Worm (Caenorhabditis elegans) whole organism, L1 larva: ENCODE results near the gene F13E9.12.

Source experiments
- C16A3.4 ChIP-seq: fragments of 150-350 bp; optimal IDR thresholded peaks from 2 replicates; lab custom pipeline; 2014; ENCODE audit warnings: missing biosample characterization, missing genetic modification characterization
- F16B12.6 ChIP-seq: fragments of 150-350 bp; optimal IDR thresholded peaks from 2 replicates; lab custom pipeline; 2014; ENCODE audit warnings: missing biosample characterization, missing genetic modification characterization
- Y116A8C.19 ChIP-seq: sonication (generic microtip); optimal IDR thresholded peaks from 2 replicates; lab custom pipeline; 2016; ENCODE audit warnings: missing compliant biosample characterization, missing genetic modification characterization, borderline replicate concordance
- alr-1 ChIP-seq: fragments of 200-800 bp; sonication (Bioruptor generic); optimal IDR thresholded peaks from 2 replicates; lab custom pipeline; 2018; ENCODE audit warnings: borderline replicate concordance, mild to moderate bottlenecking, missing genetic modification characterization, missing compliant biosample characterization
- aly-2 ChIP-seq: fragments of 150-350 bp; optimal IDR thresholded peaks from 2 replicates; lab custom pipeline; 2014; ENCODE audit warnings: missing biosample characterization, missing genetic modification characterization
- blmp-1 ChIP-seq: fragments of 150-350 bp; optimal IDR thresholded peaks from 2 replicates; lab custom pipeline; 2014; ENCODE audit warnings: missing biosample characterization, missing genetic modification characterization
- ceh-63 ChIP-seq: fragments of 200-800 bp; sonication (Bioruptor generic); optimal IDR thresholded peaks from 2 replicates; lab custom pipeline; 2018; ENCODE audit warnings: mild to moderate bottlenecking, missing genetic modification characterization, missing compliant biosample characterization
- ceh-82 ChIP-seq, 3 experiments: fragments of 150-350 bp in 1 of 3; sonication (generic microtip) in 2 of 3; optimal IDR thresholded peaks; 2 replicates each; lab custom pipeline; 2014 to 2017; ENCODE audit warnings: missing biosample characterization in 3 of 3, missing genetic modification characterization in 3 of 3
- ceh-88 ChIP-seq: fragments of 200-800 bp; sonication (Bioruptor generic); IDR thresholded peaks from 2 replicates; pipeline ENCODE4 v1.3.6; 2022; ENCODE audit warnings: missing genetic modification characterization, missing compliant biosample characterization
- ceh-90 ChIP-seq: sonication (generic microtip); optimal IDR thresholded peaks from 2 replicates; lab custom pipeline; 2016; ENCODE audit warnings: missing genetic modification characterization, missing compliant biosample characterization
- dsc-1 ChIP-seq: sonication (generic microtip); optimal IDR thresholded peaks from 2 replicates; lab custom pipeline; 2016; ENCODE audit warnings: mild to moderate bottlenecking, missing genetic modification characterization, missing compliant biosample characterization
- efl-3 ChIP-seq: fragments of 200-800 bp; sonication (Bioruptor generic); optimal IDR thresholded peaks from 2 replicates; lab custom pipeline; 2018; ENCODE audit warnings: mild to moderate bottlenecking, missing genetic modification characterization, missing compliant biosample characterization
- elt-3 ChIP-seq, 6 experiments: fragments of 150-350 bp in 1 of 6; sonication (generic microtip); optimal IDR thresholded peaks; 2 replicates each; lab custom pipeline; 2017 to 2018; ENCODE audit warnings: missing biosample characterization in 6 of 6, missing genetic modification characterization in 6 of 6, inconsistent platforms in 1 of 6
- ets-5 ChIP-seq: fragments of 200-800 bp; sonication (Bioruptor generic); IDR thresholded peaks from 2 replicates; pipeline ENCODE4 v1.3.6; 2022; ENCODE audit warnings: missing genetic modification characterization, missing compliant biosample characterization
- fkh-10 ChIP-seq: sonication (generic microtip); optimal IDR thresholded peaks from 2 replicates; lab custom pipeline; 2017; ENCODE audit warnings: missing biosample characterization, missing genetic modification reagents, missing genetic modification characterization
- fkh-4 ChIP-seq: sonication (generic microtip); optimal IDR thresholded peaks from 2 replicates; lab custom pipeline; 2016; ENCODE audit warnings: missing compliant biosample characterization, missing genetic modification characterization, borderline replicate concordance
- hpl-2 ChIP-seq: fragments of 150-350 bp; optimal IDR thresholded peaks from 2 replicates; lab custom pipeline; 2014; ENCODE audit warnings: missing biosample characterization, missing genetic modification reagents, missing genetic modification characterization
- jun-1 ChIP-seq: fragments of 150-350 bp; optimal IDR thresholded peaks from 2 replicates; lab custom pipeline; 2014; ENCODE audit warnings: missing biosample characterization, missing genetic modification reagents, missing genetic modification characterization
- lin-13 ChIP-seq: fragments of 150-350 bp; optimal IDR thresholded peaks from 2 replicates; lab custom pipeline; 2014; ENCODE audit warnings: missing biosample characterization, missing genetic modification reagents, missing genetic modification characterization
- lin-14 ChIP-seq: fragments of 200-800 bp; sonication (Bioruptor generic); optimal IDR thresholded peaks from 2 replicates; lab custom pipeline; 2018; ENCODE audit warnings: mild to moderate bottlenecking, missing genetic modification characterization, moderate library complexity, missing compliant biosample characterization
- lin-15B ChIP-seq: fragments of 150-350 bp; sonication (generic microtip); optimal IDR thresholded peaks from 3 replicates; lab custom pipeline; 2014; ENCODE audit warnings: missing biosample characterization, missing genetic modification characterization
- lir-3 ChIP-seq: sonication (generic microtip); optimal IDR thresholded peaks from 2 replicates; lab custom pipeline; 2016; ENCODE audit warnings: mild to moderate bottlenecking, missing genetic modification characterization, moderate library complexity, missing compliant biosample characterization; ENCODE audit not compliant: poor library complexity
- lsy-2 ChIP-seq, 2 experiments: fragments of 150-350 bp; optimal IDR thresholded peaks; 2 replicates each; lab custom pipeline; 2014; ENCODE audit warnings: missing biosample characterization in 2 of 2, missing genetic modification characterization in 2 of 2
- mab-9 ChIP-seq: fragments of 200-800 bp; sonication (Bioruptor generic); IDR thresholded peaks from 2 replicates; pipeline ENCODE4 v1.3.6; 2022; ENCODE audit warnings: missing genetic modification reagents, missing genetic modification characterization, missing compliant biosample characterization
- nhr-20 ChIP-seq: sonication (generic microtip); optimal IDR thresholded peaks from 2 replicates; lab custom pipeline; 2016; ENCODE audit warnings: mild to moderate bottlenecking, missing genetic modification characterization, missing compliant biosample characterization
- nhr-237 ChIP-seq: fragments of 150-350 bp; optimal IDR thresholded peaks from 2 replicates; lab custom pipeline; 2014; ENCODE audit warnings: missing biosample characterization, missing genetic modification characterization
- nhr-47 ChIP-seq: sonication (generic microtip); optimal IDR thresholded peaks from 2 replicates; lab custom pipeline; 2016; ENCODE audit warnings: mild to moderate bottlenecking, missing genetic modification characterization, moderate library complexity, missing compliant biosample characterization
- nhr-71 ChIP-seq: sonication (generic microtip); optimal IDR thresholded peaks from 2 replicates; lab custom pipeline; 2016; ENCODE audit warnings: mild to moderate bottlenecking, missing genetic modification characterization, moderate library complexity, missing compliant biosample characterization
- nhr-85 ChIP-seq: sonication (generic microtip); peaks from one replicate; lab custom pipeline; 2016; ENCODE audit warnings: missing genetic modification characterization, inconsistent platforms, missing compliant biosample characterization
- pag-3 ChIP-seq: sonication (generic microtip); optimal IDR thresholded peaks from 2 replicates; lab custom pipeline; 2017; ENCODE audit warnings: missing genetic modification characterization, mild to moderate bottlenecking, missing compliant biosample characterization, antibody characterized with exemption, borderline replicate concordance; ENCODE audit not compliant: insufficient read depth
- pax-3 ChIP-seq: fragments of 200-800 bp; sonication (Bioruptor generic); optimal IDR thresholded peaks from 2 replicates; lab custom pipeline; 2018; ENCODE audit warnings: mild to moderate bottlenecking, missing genetic modification characterization, moderate library complexity, missing compliant biosample characterization
- pqm-1 ChIP-seq: sonication (generic microtip); optimal IDR thresholded peaks from 3 replicates; lab custom pipeline; 2017; ENCODE audit warnings: missing biosample characterization, missing genetic modification characterization
- snpc-4 ChIP-seq: fragments of 150-350 bp; optimal IDR thresholded peaks from 2 replicates; lab custom pipeline; 2014; ENCODE audit warnings: missing biosample characterization, missing genetic modification characterization
- snu-23 ChIP-seq: sonication (generic microtip); optimal IDR thresholded peaks from 2 replicates; lab custom pipeline; 2016; ENCODE audit warnings: missing genetic modification characterization, missing compliant biosample characterization
- sox-4 ChIP-seq: sonication (generic microtip); optimal IDR thresholded peaks from 2 replicates; lab custom pipeline; 2016; ENCODE audit warnings: missing genetic modification characterization, missing compliant biosample characterization
- swsn-7 ChIP-seq: sonication (generic microtip); optimal IDR thresholded peaks from 2 replicates; lab custom pipeline; 2016; ENCODE audit warnings: missing genetic modification characterization, missing compliant biosample characterization
- tbx-2 ChIP-seq: sonication (generic microtip); optimal IDR thresholded peaks from 2 replicates; lab custom pipeline; 2016; ENCODE audit warnings: missing genetic modification characterization, missing compliant biosample characterization
- tlp-1 ChIP-seq: fragments of 150-350 bp; optimal IDR thresholded peaks from 2 replicates; lab custom pipeline; 2014; ENCODE audit warnings: missing biosample characterization, missing genetic modification characterization
- unc-130 ChIP-seq: fragments of 150-350 bp; optimal IDR thresholded peaks from 2 replicates; lab custom pipeline; 2017; ENCODE audit warnings: missing biosample characterization, missing genetic modification characterization, inconsistent platforms
- unc-62 ChIP-seq: fragments of 150-350 bp; optimal IDR thresholded peaks from 2 replicates; lab custom pipeline; 2014; ENCODE audit warnings: missing biosample characterization, missing genetic modification reagents, missing genetic modification characterization
- unc-98 ChIP-seq: fragments of 200-800 bp; sonication (Bioruptor generic); IDR thresholded peaks from 2 replicates; pipeline ENCODE4 v1.3.6; 2022; ENCODE audit warnings: missing genetic modification characterization, missing compliant biosample characterization
- vab-15 ChIP-seq: sonication (generic microtip); optimal IDR thresholded peaks from 2 replicates; lab custom pipeline; 2017; ENCODE audit warnings: missing genotype, mild to moderate bottlenecking, missing genetic modification characterization, missing compliant biosample characterization
- zip-4 ChIP-seq: fragments of 200-800 bp; sonication (Bioruptor generic); optimal IDR thresholded peaks from 2 replicates; lab custom pipeline; 2018; ENCODE audit warnings: mild to moderate bottlenecking, missing genetic modification characterization, moderate library complexity, missing compliant biosample characterization
- ztf-4 ChIP-seq: fragments of 150-350 bp; optimal IDR thresholded peaks from 2 replicates; lab custom pipeline; 2014; ENCODE audit warnings: missing biosample characterization, missing genetic modification characterization

The F13E9.12 gene

ce11 chrIV:10855946-10856345 lies 18.5 kb downstream of the F13E9.12 start:
- TF ChIP-seq ets-5 (GFP tag; lab: Robert Waterston, UW), result no peak
- TF ChIP-seq tbx-2 (tag; lab: Kevin White, UChicago), result no peak
- TF ChIP-seq vab-15, result no peak
- no peak for TF ChIP-seq pqm-1 (tag; lab: Kevin White, UChicago)
- no peak for TF ChIP-seq tlp-1
- no peak for TF ChIP-seq nhr-47 (tag; lab: Kevin White, UChicago)
- TF ChIP-seq ceh-90 (tag; lab: Kevin White, UChicago), result no peak
- TF ChIP-seq pag-3 (tag; lab: Kevin White, UChicago), result no peak
- no peak for TF ChIP-seq fkh-4 (tag; lab: Kevin White, UChicago)
- TF ChIP-seq lin-13 (GFP tag; lab: Kevin White, UChicago), result no peak
- no peak for TF ChIP-seq unc-130 (tag; lab: Kevin White, UChicago)
- TF ChIP-seq C16A3.4 (tag; lab: Kevin White, UChicago), result no peak
- TF ChIP-seq fkh-10 (GFP tag; lab: Kevin White, UChicago), result no peak
- no peak for TF ChIP-seq swsn-7
- TF ChIP-seq hpl-2 (GFP tag; lab: Kevin White, UChicago), result no peak
- TF ChIP-seq ceh-63 (GFP tag; lab: Kevin White, UChicago), result no peak
- no peak for TF ChIP-seq jun-1 (tag; lab: Kevin White, UChicago)
- TF ChIP-seq ztf-4, result no peak
- no peak for TF ChIP-seq ceh-88
- no peak for TF ChIP-seq nhr-85

ce11 chrIV:10855049-10855448 lies 19.4 kb downstream of the F13E9.12 start, which contains the start of gene T11G6.3:
TSS of gene T11G6.3 (minus strand) at chrIV:10855237.
- TF ChIP-seq nhr-71 (tag; lab: Kevin White, UChicago) (peak; percentile 4), F16B12.6 (no peak), unc-62 (GFP tag; lab: Kevin White, UChicago) (no peak), lir-3 (tag; lab: Kevin White, UChicago) (no peak), hpl-2 (GFP tag; lab: Kevin White, UChicago) (no peak), ceh-82 (tag; optimal IDR thresholded peaks at IDR 0.05; lab: Kevin White, UChicago) (no peak), blmp-1 (tag; lab: Kevin White, UChicago) (peak; percentile 34), sox-4 (tag; lab: Kevin White, UChicago) (no peak), nhr-20 (tag; lab: Kevin White, UChicago) (peak; percentile 19), zip-4 (no peak), dsc-1 (tag; lab: Kevin White, UChicago) (no peak), swsn-7 (no peak), Y116A8C.19 (tag; lab: Kevin White, UChicago) (no peak), nhr-237 (tag; lab: Kevin White, UChicago) (no peak), pax-3 (tag; lab: Kevin White, UChicago) (no peak), nhr-85 (peak; percentile 66), efl-3 (GFP tag; lab: Kevin White, UChicago) (no peak), lin-14 (GFP tag; lab: Kevin White, UChicago) (peak; percentile 41), pqm-1 (tag; lab: Kevin White, UChicago) (no peak), aly-2 (tag; lab: Kevin White, UChicago) (no peak), lin-15B (tag; lab: Kevin White, UChicago) (no peak), snpc-4 (tag; lab: Kevin White, UChicago) (no peak), mab-9 (no peak), elt-3 (tag; optimal IDR thresholded peaks at IDR 0.05; lab: Kevin White, UChicago) (peak in 2 of 6 experiments; percentile 2 to 19), lsy-2 (tag; optimal IDR thresholded peaks at IDR 0.05; lab: Kevin White, UChicago) (peak in 1 of 2 experiments; percentile 7), tbx-2 (tag; lab: Kevin White, UChicago) (peak; percentile 17), nhr-47 (tag; lab: Kevin White, UChicago) (no peak), alr-1 (tag; lab: Kevin White, UChicago) (no peak), snu-23 (GFP tag; lab: Kevin White, UChicago) (peak; percentile 19), unc-98 (GFP tag; lab: Robert Waterston, UW) (no peak)
